Fruit fly (Drosophila melanogaster): ENCODE results near the gene InR.

The InR gene

DNA sequence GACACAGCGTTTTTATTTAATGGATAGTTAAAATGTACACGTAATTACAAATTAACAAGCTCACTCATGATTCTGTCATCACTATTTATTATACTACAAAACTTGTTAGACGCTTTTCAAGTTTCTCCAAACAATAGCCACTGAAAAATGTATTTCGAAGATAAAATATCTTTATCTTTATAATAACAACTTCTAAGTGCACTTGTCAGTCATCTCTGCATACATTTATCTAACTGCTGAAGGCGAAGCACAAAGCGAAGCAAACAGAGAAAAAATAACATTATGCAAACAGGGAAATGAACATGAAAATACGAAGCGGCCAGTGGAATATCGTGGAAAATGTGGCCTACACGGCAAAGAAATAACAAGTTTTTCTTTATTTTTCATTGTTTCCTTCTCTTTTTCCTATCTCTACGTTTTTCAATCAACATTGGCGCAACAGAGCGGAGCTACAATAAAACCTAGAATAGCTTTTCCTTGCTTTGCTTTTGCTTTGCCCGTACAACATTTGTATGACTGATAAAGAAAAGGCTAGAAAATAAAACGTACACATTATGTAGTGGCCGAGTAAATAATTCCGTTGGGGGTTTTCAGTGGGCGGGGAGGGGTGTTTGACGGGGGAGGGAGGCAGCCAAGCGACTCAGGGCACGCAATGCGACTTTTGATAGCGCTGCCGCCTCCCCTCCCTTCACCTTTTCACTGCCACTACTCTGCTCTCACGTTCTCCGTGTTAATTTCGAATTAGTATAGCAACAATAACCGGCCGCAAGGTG is 10.4 kb upstream of the InR start (continued):
- TF ChIP-seq CG32006 (GFP tag; optimal IDR thresholded peaks at IDR 0.05) (no peak), net (GFP tag; optimal IDR thresholded peaks at IDR 0.05) (no peak), topi (GFP tag; optimal IDR thresholded peaks at IDR 0.05) (no peak), dac (GFP tag; optimal IDR thresholded peaks at IDR 0.05) (no peak)

DNA sequence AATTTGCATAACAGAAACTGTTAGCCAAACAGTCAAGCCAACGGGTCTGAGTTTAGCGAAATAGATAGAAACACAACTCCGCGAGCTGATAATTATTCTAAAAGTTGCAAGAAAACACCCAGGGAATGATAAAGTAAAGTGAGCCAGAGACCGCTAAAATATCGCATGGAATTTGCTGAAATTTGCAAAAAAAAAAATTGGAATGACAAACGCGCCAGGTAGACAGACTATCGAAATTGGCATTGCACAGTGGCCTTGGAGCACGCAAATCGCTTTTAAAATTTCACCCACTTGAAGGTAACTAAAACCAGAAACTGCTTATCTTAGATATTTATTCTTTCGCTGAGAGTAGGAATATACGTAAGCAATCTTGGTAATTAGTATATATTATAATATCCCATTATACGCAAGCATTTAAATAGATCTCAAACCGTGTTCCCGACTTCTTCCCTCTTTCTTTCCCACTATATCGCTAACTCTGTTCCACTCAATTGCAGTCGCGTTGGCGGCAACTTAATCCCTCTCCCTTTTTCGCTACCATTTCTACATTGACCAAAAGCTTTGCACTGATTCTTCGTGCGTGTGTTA is 9.2 kb upstream of the InR start:
- TF ChIP-seq CG6163 (GFP tag; IDR thresholded peaks at IDR 0.05) (0 out of 3 replicates have a peak, but pooled peaks have one; percentile 15), OdsH (GFP tag; optimal IDR thresholded peaks at IDR 0.05) (peak; percentile 6), topi (GFP tag; optimal IDR thresholded peaks at IDR 0.05) (no peak), CG6276 (GFP tag; optimal IDR thresholded peaks at IDR 0.05) (peak; percentile 4), Eip78C (GFP tag) (peak; percentile 77), Met (GFP tag; optimal IDR thresholded peaks at IDR 0.05) (peak; percentile 5), pdm3 (GFP tag; optimal IDR thresholded peaks at IDR 0.05) (no peak), eg (GFP tag; IDR thresholded peaks at IDR 0.05) (0 out of 3 replicates have a peak, but pooled peaks have one; percentile 15)

- TF ChIP-seq CG31627 (GFP tag; optimal IDR thresholded peaks at IDR 0.05) (peak; percentile 54), Sox14 (GFP tag; optimal IDR thresholded peaks at IDR 0.05) (peak; percentile 69), CG3919 (GFP tag; optimal IDR thresholded peaks at IDR 0.05) (peak; percentile 78), CG3032 (tag; optimal IDR thresholded peaks at IDR 0.05) (peak; percentile 56), CG8632 (GFP tag; optimal IDR thresholded peaks at IDR 0.05) (peak; percentile 50), Eip75B (GFP tag; optimal IDR thresholded peaks at IDR 0.05) (peak; percentile 55), Ets96B (tag; optimal IDR thresholded peaks at IDR 0.05) (peak; percentile 57), CG10669 (GFP tag; optimal IDR thresholded peaks at IDR 0.05) (peak; percentile 28), OdsH (GFP tag; optimal IDR thresholded peaks at IDR 0.05) (peak; percentile 76), esn (GFP tag; optimal IDR thresholded peaks at IDR 0.05) (peak; percentile 83), CG1621 (tag; optimal IDR thresholded peaks at IDR 0.05) (no peak), CG15336 (GFP tag; IDR thresholded peaks at IDR 0.05) (peak; percentile 86), Sox102F (GFP tag; optimal IDR thresholded peaks at IDR 0.05) (peak; percentile 80), eg (GFP tag; IDR thresholded peaks at IDR 0.05) (peak; percentile 90), CG6808 (GFP tag; optimal IDR thresholded peaks at IDR 0.05) (peak; percentile 22), Hr39 (GFP tag; optimal IDR thresholded peaks at IDR 0.05) (peak; percentile 63), Met (GFP tag; optimal IDR thresholded peaks at IDR 0.05) (peak; percentile 80), salr (GFP tag; optimal IDR thresholded peaks at IDR 0.05) (peak; percentile 11 to 66), fd59A (GFP tag; optimal IDR thresholded peaks at IDR 0.05) (peak; percentile 37), CG32006 (GFP tag; optimal IDR thresholded peaks at IDR 0.05) (peak; percentile 84), CG7368 (GFP tag; optimal IDR thresholded peaks at IDR 0.05) (peak; percentile 47), CG6792 (GFP tag; optimal IDR thresholded peaks at IDR 0.05) (peak; percentile 64), Ets21C (GFP tag; optimal IDR thresholded peaks at IDR 0.05) (peak; percentile 52), ss (GFP tag; optimal IDR thresholded peaks at IDR 0.05) (peak in 1 of 2 experiments; percentile 30), svp (GFP tag) (peak; percentile 84), Hr4 (GFP tag; optimal IDR thresholded peaks at IDR 0.05) (peak; percentile 71), cyc (GFP tag; optimal IDR thresholded peaks at IDR 0.05) (peak; percentile 66), Eip93F (GFP tag; optimal IDR thresholded peaks at IDR 0.05) (peak; percentile 73), Sox15 (GFP tag; optimal IDR thresholded peaks at IDR 0.05) (peak; percentile 26), CG6276 (GFP tag; optimal IDR thresholded peaks at IDR 0.05) (peak; percentile 76), Eip78C (GFP tag) (peak; percentile 90), fd85E (GFP tag; optimal IDR thresholded peaks at IDR 0.05) (no peak), acj6 (GFP tag; optimal IDR thresholded peaks at IDR 0.05) (peak; percentile 61), CG34406 (GFP tag; optimal IDR thresholded peaks at IDR 0.05) (peak; percentile 55), CG11762 (GFP tag; optimal IDR thresholded peaks at IDR 0.05; ENCODE audit: insufficient read depth) (peak; percentile 34), CG4318 (GFP tag; optimal IDR thresholded peaks at IDR 0.05) (peak; percentile 40), lz (GFP tag; optimal IDR thresholded peaks at IDR 0.05) (peak; percentile 71), vri (GFP tag; optimal IDR thresholded peaks at IDR 0.05) (peak; percentile 74), Lpt (GFP tag; optimal IDR thresholded peaks at IDR 0.05) (peak; percentile 70), Hr38 (GFP tag; optimal IDR thresholded peaks at IDR 0.05) (no peak)
Measured at dm6 chr3R:21627752-21628151, 8.6 kb upstream of the InR start.

Data from whole organism, prepupa.